Fruit fly (Drosophila melanogaster) whole organism, embryonic: Measurements from ENCODE around the gene Kdm2.
A peak's percentile ranks its signal among the peaks of the same experiment; 100 is the strongest.

ENCODE experiments used
- B-H1 ChIP-seq: fragments of 200-800 bp; sonication (Bioruptor generic); IDR thresholded peaks from 3 replicates; pipeline ENCODE4 v1.3.6; 2022; ENCODE audit warnings: missing biosample characterization, missing genetic modification characterization
- Bdp1 ChIP-seq: fragments of 200-800 bp; sonication (Bioruptor generic); optimal IDR thresholded peaks from 3 replicates; lab custom pipeline; 2016; ENCODE audit warnings: missing biosample characterization, missing genetic modification characterization
- Bgb ChIP-seq: fragments of 200-800 bp; sonication (Bioruptor generic); IDR thresholded peaks from 2 replicates; pipeline ENCODE4 v1.3.6; 2022; ENCODE audit warnings: missing biosample characterization, missing genetic modification characterization; ENCODE audit not compliant: partially characterized antibody
- CG10462 ChIP-seq: fragments of 200-800 bp; sonication (Bioruptor generic); optimal IDR thresholded peaks from 2 replicates; lab custom pipeline; 2016; ENCODE audit warnings: missing biosample characterization, missing genetic modification characterization
- CG13424 ChIP-seq: fragments of 200-800 bp; sonication (Bioruptor generic); optimal IDR thresholded peaks from 2 replicates; lab custom pipeline; 2019; ENCODE audit warnings: missing biosample characterization, mild to moderate bottlenecking, missing genetic modification characterization, moderate library complexity
- CG15269 ChIP-seq: fragments of 200-800 bp; sonication (Bioruptor generic); optimal IDR thresholded peaks from 2 replicates; lab custom pipeline; 2018; ENCODE audit warnings: missing biosample characterization, mild to moderate bottlenecking, missing genetic modification characterization, moderate library complexity
- CG1602 ChIP-seq: fragments of 200-800 bp; sonication (Bioruptor generic); optimal IDR thresholded peaks from 3 replicates; lab custom pipeline; 2016; ENCODE audit warnings: missing biosample characterization, missing genetic modification characterization
- CG17612 ChIP-seq: fragments of 200-800 bp; sonication (Bioruptor generic); IDR thresholded peaks from 2 replicates; pipeline ENCODE4 v1.3.6; 2022; ENCODE audit warnings: missing biosample characterization, missing genetic modification characterization
- CG2202 ChIP-seq: fragments of 200-800 bp; sonication (Bioruptor generic); optimal IDR thresholded peaks from 2 replicates; lab custom pipeline; 2018; ENCODE audit warnings: missing biosample characterization, mild to moderate bottlenecking, missing genetic modification characterization
- CG2889 ChIP-seq: fragments of 200-800 bp; sonication (Bioruptor generic); IDR thresholded peaks from 3 replicates; pipeline ENCODE4 v1.3.6; 2022; ENCODE audit warnings: missing biosample characterization, missing genetic modification characterization
- CG31365 ChIP-seq: fragments of 200-800 bp; sonication (Bioruptor generic); optimal IDR thresholded peaks from 2 replicates; lab custom pipeline; 2018; ENCODE audit warnings: missing biosample characterization, mild to moderate bottlenecking, missing genetic modification characterization
- CG31388 ChIP-seq: fragments of 200-800 bp; sonication (Bioruptor generic); optimal IDR thresholded peaks from 2 replicates; lab custom pipeline; 2016; ENCODE audit warnings: missing biosample characterization, missing genetic modification characterization
- CG42726 ChIP-seq: fragments of 200-800 bp; sonication (Bioruptor generic); IDR thresholded peaks from 2 replicates; pipeline ENCODE4 v1.3.6; 2022; ENCODE audit warnings: missing biosample characterization, missing genetic modification characterization; ENCODE audit not compliant: partially characterized antibody
- CG4424 ChIP-seq: fragments of 200-800 bp; sonication (Bioruptor generic); optimal IDR thresholded peaks from 3 replicates; lab custom pipeline; 2016; ENCODE audit warnings: missing biosample characterization, missing genetic modification characterization
- CG6175 ChIP-seq: fragments of 200-800 bp; sonication (Bioruptor generic); IDR thresholded peaks from 3 replicates; pipeline ENCODE4 v1.3.6; 2022; ENCODE audit warnings: missing biosample characterization, missing genetic modification characterization
- CG6791 ChIP-seq: fragments of 200-800 bp; sonication (Bioruptor generic); IDR thresholded peaks from 3 replicates; pipeline ENCODE4 v1.3.6; 2022; ENCODE audit warnings: missing biosample characterization, missing genetic modification characterization; ENCODE audit not compliant: partially characterized antibody
- Camta ChIP-seq: fragments of 200-800 bp; sonication (Bioruptor generic); optimal IDR thresholded peaks from 2 replicates; lab custom pipeline; 2016; ENCODE audit warnings: missing biosample characterization, missing genetic modification characterization
- Dref ChIP-seq: fragments of 200-800 bp; sonication (Bioruptor generic); IDR thresholded peaks from 2 replicates; pipeline ENCODE4 v1.3.6; 2022; ENCODE audit warnings: missing biosample characterization, missing genetic modification characterization
- Eip74EF ChIP-seq, 2 experiments: fragments of 200-800 bp in 1 of 2; fragments of >200 bp in 1 of 2; sonication (Bioruptor generic) in 1 of 2; optimal IDR thresholded peaks; 2 replicates each; lab custom pipeline; 2017 to 2019; ENCODE audit warnings: missing biosample characterization in 2 of 2, missing genetic modification characterization in 2 of 2, mild to moderate bottlenecking in 1 of 2, moderate library complexity in 1 of 2
- H15 ChIP-seq: fragments of 200-800 bp; sonication (Bioruptor generic); IDR thresholded peaks from 3 replicates; pipeline ENCODE4 v1.3.6; 2022; ENCODE audit warnings: missing biosample characterization, missing genetic modification characterization
- Hmr ChIP-seq: fragments of 200-800 bp; sonication (Bioruptor generic); optimal IDR thresholded peaks from 3 replicates; lab custom pipeline; 2017; ENCODE audit warnings: mild to moderate bottlenecking, missing biosample characterization, missing genetic modification reagents, missing genetic modification characterization
- Lpt ChIP-seq: fragments of >200 bp; optimal IDR thresholded peaks from 2 replicates; lab custom pipeline; 2018; ENCODE audit warnings: missing biosample characterization, missing genetic modification characterization
- Meics ChIP-seq: fragments of 200-800 bp; sonication (Bioruptor generic); optimal IDR thresholded peaks from 2 replicates; lab custom pipeline; 2017; ENCODE audit warnings: missing biosample characterization, mild to moderate bottlenecking, missing genetic modification characterization
- Nf-YB ChIP-seq: fragments of 200-800 bp; sonication (Bioruptor generic); optimal IDR thresholded peaks from 3 replicates; lab custom pipeline; 2019; ENCODE audit warnings: missing biosample characterization, mild to moderate bottlenecking, missing genetic modification characterization, moderate library complexity
- NfI ChIP-seq: fragments of 200-800 bp; sonication (Bioruptor generic); optimal IDR thresholded peaks from 3 replicates; lab custom pipeline; 2018; ENCODE audit warnings: missing biosample characterization, mild to moderate bottlenecking, missing genetic modification characterization, moderate library complexity
- Rx ChIP-seq: fragments of 200-800 bp; sonication (Bioruptor generic); IDR thresholded peaks from 2 replicates; pipeline ENCODE4 v1.3.6; 2022; ENCODE audit warnings: missing biosample characterization, missing genetic modification characterization
- Scr ChIP-seq: fragments of 200-800 bp; sonication (Bioruptor generic); IDR thresholded peaks from 2 replicates; pipeline ENCODE4 v1.3.6; 2022; ENCODE audit warnings: missing biosample characterization, missing genetic modification characterization; ENCODE audit not compliant: partially characterized antibody
- Stat92E ChIP-seq, 3 experiments: fragments of >200 bp in 2 of 3; fragments of 200-800 bp in 1 of 3; sonication (Bioruptor generic) in 1 of 3; optimal IDR thresholded peaks; 2 replicates each; lab custom pipeline; 2017 to 2019; ENCODE audit warnings: missing biosample characterization in 3 of 3, missing genetic modification characterization in 3 of 3, mild to moderate bottlenecking in 1 of 3, moderate library complexity in 1 of 3
- btn ChIP-seq: fragments of 200-800 bp; sonication (Bioruptor generic); optimal IDR thresholded peaks from 2 replicates; lab custom pipeline; 2016; ENCODE audit warnings: missing biosample characterization, missing genetic modification characterization
- chif ChIP-seq, 2 experiments: fragments of 200-800 bp; sonication (Bioruptor generic); optimal IDR thresholded peaks; 3 replicates each; lab custom pipeline; 2016; ENCODE audit warnings: missing biosample characterization in 2 of 2, missing genetic modification characterization in 2 of 2
- chinmo ChIP-seq: fragments of 200-800 bp; sonication (Bioruptor generic); IDR thresholded peaks from 4 replicates; pipeline ENCODE4 v1.3.6; 2022; ENCODE audit warnings: missing biosample characterization, missing genetic modification characterization; ENCODE audit not compliant: partially characterized antibody
- chn ChIP-seq: fragments of 200-800 bp; sonication (Bioruptor generic); optimal IDR thresholded peaks from 2 replicates; lab custom pipeline; 2016; ENCODE audit warnings: missing biosample characterization, missing genetic modification characterization
- crp ChIP-seq, 2 experiments: fragments of 200-800 bp; sonication (Bioruptor generic); optimal IDR thresholded peaks; 2 replicates in 1 of 2; 3 replicates in 1 of 2; lab custom pipeline; 2017; ENCODE audit warnings: missing biosample characterization in 2 of 2, missing genetic modification characterization in 2 of 2, mild to moderate bottlenecking in 1 of 2, moderate library complexity in 1 of 2
- exex ChIP-seq: fragments of 200-800 bp; sonication (Bioruptor generic); optimal IDR thresholded peaks from 4 replicates; lab custom pipeline; 2018; ENCODE audit warnings: missing biosample characterization, mild to moderate bottlenecking, missing genetic modification characterization, moderate library complexity
- ftz-f1 ChIP-seq: fragments of 200-800 bp; sonication (Bioruptor generic); optimal IDR thresholded peaks from 2 replicates; lab custom pipeline; 2016; ENCODE audit warnings: missing biosample characterization, missing genetic modification characterization
- grn ChIP-seq: fragments of 200-800 bp; sonication (Bioruptor generic); optimal IDR thresholded peaks from 3 replicates; lab custom pipeline; 2017; ENCODE audit warnings: missing biosample characterization, missing genetic modification characterization
- lbe ChIP-seq: fragments of 200-800 bp; sonication (Bioruptor generic); optimal IDR thresholded peaks from 2 replicates; lab custom pipeline; 2016; ENCODE audit warnings: missing biosample characterization, mild to moderate bottlenecking, missing genetic modification characterization
- lmd ChIP-seq: fragments of 200-800 bp; sonication (Bioruptor generic); IDR thresholded peaks from 2 replicates; pipeline ENCODE4 v1.3.6; 2022; ENCODE audit warnings: missing biosample characterization, missing genetic modification characterization
- nau ChIP-seq: fragments of 200-800 bp; sonication (Bioruptor generic); optimal IDR thresholded peaks from 3 replicates; lab custom pipeline; 2017; ENCODE audit warnings: missing biosample characterization, mild to moderate bottlenecking, missing genetic modification characterization, missing genetic modification reagents
- oc ChIP-seq: fragments of 200-800 bp; sonication (Bioruptor generic); optimal IDR thresholded peaks from 2 replicates; lab custom pipeline; 2018; ENCODE audit warnings: missing biosample characterization, mild to moderate bottlenecking, missing genetic modification characterization, moderate library complexity
- pan ChIP-seq, 4 experiments: fragments of >200 bp in 3 of 4; fragments of 200-800 bp in 1 of 4; sonication (Bioruptor generic) in 1 of 4; optimal IDR thresholded peaks in 3 of 4; IDR thresholded peaks in 1 of 4; 2 replicates each; pipeline versions ENCODE4 v1.3.6 to Lab custom; 2017 to 2022; ENCODE audit warnings: missing biosample characterization in 2 of 4, missing genetic modification characterization in 2 of 4, mixed read lengths in 1 of 4
- pb ChIP-seq: fragments of 200-800 bp; sonication (Bioruptor generic); optimal IDR thresholded peaks from 3 replicates; lab custom pipeline; 2016; ENCODE audit warnings: missing biosample characterization, missing genetic modification characterization
- peb ChIP-seq: fragments of 200-800 bp; sonication (Bioruptor generic); IDR thresholded peaks from 2 replicates; pipeline ENCODE4 v1.3.6; 2022; ENCODE audit warnings: missing biosample characterization, missing genetic modification characterization
- sob ChIP-seq: fragments of 200-800 bp; sonication (Bioruptor generic); IDR thresholded peaks from 2 replicates; pipeline ENCODE4 v1.3.6; 2022; ENCODE audit warnings: missing biosample characterization, missing genetic modification characterization
- stc ChIP-seq: fragments of 200-800 bp; sonication (Bioruptor generic); IDR thresholded peaks from 2 replicates; pipeline ENCODE4 v1.3.6; 2022; ENCODE audit warnings: missing biosample characterization, missing genetic modification characterization
- ttk ChIP-seq: fragments of 200-800 bp; sonication (Bioruptor generic); IDR thresholded peaks from 2 replicates; pipeline ENCODE4 v2.1.2; 2022; ENCODE audit warnings: missing biosample characterization, missing genetic modification characterization
- tup ChIP-seq: fragments of 200-800 bp; sonication (Bioruptor generic); optimal IDR thresholded peaks from 2 replicates; lab custom pipeline; 2016; ENCODE audit warnings: missing biosample characterization, mild to moderate bottlenecking, missing genetic modification characterization, moderate library complexity
- unpg ChIP-seq: fragments of 200-800 bp; sonication (Bioruptor generic); optimal IDR thresholded peaks from 3 replicates; lab custom pipeline; 2018; ENCODE audit warnings: missing biosample characterization, mild to moderate bottlenecking, missing genetic modification characterization, moderate library complexity
- zf30C ChIP-seq: fragments of 200-800 bp; sonication (Bioruptor generic); optimal IDR thresholded peaks from 3 replicates; lab custom pipeline; 2018; ENCODE audit warnings: missing biosample characterization, mild to moderate bottlenecking, missing genetic modification characterization

The Kdm2 gene

dm6 chr3R:9053850-9054441, 1.7 kb downstream of the Kdm2 start (continued):
- TF ChIP-seq Meics (GFP tag; lab: Kevin White, UChicago) (peak; percentile 66), stc (GFP tag; lab: Robert Waterston, UW) (no peak), Eip74EF (GFP tag; optimal IDR thresholded peaks at IDR 0.05; lab: Kevin White, UChicago) (peak in 1 of 2 experiments; percentile 7), grn (GFP tag; lab: Kevin White, UChicago) (no peak), pan (optimal IDR thresholded peaks at IDR 0.05; lab: Kevin White, UChicago) (no peak), pan (GFP tag; optimal IDR thresholded peaks at IDR 0.05 in 1 of 2, IDR thresholded peaks at IDR 0.05 in 1 of 2) (no peak), Rx (GFP tag; lab: Robert Waterston, UW) (no peak), B-H1 (no peak), Dref (no peak), Camta (no peak), CG6175 (GFP tag; lab: Robert Waterston, UW) (no peak), CG6791 (GFP tag; lab: Robert Waterston, UW) (no peak), chn (GFP tag; lab: Kevin White, UChicago) (no peak), CG4424 (GFP tag; lab: Kevin White, UChicago) (no peak), lbe (GFP tag; lab: Kevin White, UChicago) (no peak), pb (GFP tag; lab: Kevin White, UChicago) (no peak), chif (GFP tag; optimal IDR thresholded peaks at IDR 0.05; lab: Kevin White, UChicago) (peak in 1 of 2 experiments; percentile 18), CG42726 (no peak), Nf-YB (GFP tag; lab: Kevin White, UChicago) (no peak), Bgb (no peak), btn (GFP tag; lab: Kevin White, UChicago) (no peak), CG2889 (GFP tag; lab: Robert Waterston, UW) (no peak), peb (GFP tag; lab: Robert Waterston, UW) (no peak), lmd (no peak), Stat92E (GFP tag; optimal IDR thresholded peaks at IDR 0.05; lab: Kevin White, UChicago) (no peak), CG31365 (no peak), CG1602 (GFP tag; lab: Kevin White, UChicago) (peak; percentile 32), ttk (GFP tag; lab: Robert Waterston, UW) (no peak), H15 (no peak), crp (GFP tag; optimal IDR thresholded peaks at IDR 0.05; lab: Kevin White, UChicago) (no peak), Scr (GFP tag; lab: Robert Waterston, UW) (no peak), zf30C (GFP tag; lab: Kevin White, UChicago) (no peak), CG31388 (GFP tag; lab: Kevin White, UChicago) (no peak), CG13424 (peak; percentile 70), CG17612 (GFP tag; lab: Robert Waterston, UW) (no peak), CG15269 (peak; percentile 41), ftz-f1 (no peak), sob (GFP tag; lab: Robert Waterston, UW) (no peak), unpg (GFP tag; lab: Kevin White, UChicago) (peak; percentile 41), nau (no peak), oc (tag; lab: Kevin White, UChicago) (no peak), NfI (GFP tag; lab: Kevin White, UChicago) (peak; percentile 60), Lpt (GFP tag; lab: Kevin White, UChicago) (no peak), CG10462 (no peak), chinmo (GFP tag; lab: Robert Waterston, UW) (no peak), Hmr (peak; percentile 14), tup (GFP tag; lab: Kevin White, UChicago) (no peak), CG2202 (tag; lab: Kevin White, UChicago) (no peak), Bdp1 (GFP tag; lab: Kevin White, UChicago) (no peak), exex (peak; percentile 51)
